Worm (Caenorhabditis elegans) whole organism, L1 larva: ENCODE data around the gene F55B11.7.

Experiments used
- C04F5.9 ChIP-seq: sonication (generic microtip); optimal IDR thresholded peaks from 2 replicates; lab custom pipeline; 2016; ENCODE audit warnings: missing genetic modification characterization, missing compliant biosample characterization
- C34B4.2 ChIP-seq: sonication (generic microtip); optimal IDR thresholded peaks from 2 replicates; lab custom pipeline; 2017; ENCODE audit warnings: mild to moderate bottlenecking, missing genetic modification characterization, missing compliant biosample characterization
- aha-1 ChIP-seq: fragments of 150-350 bp; optimal IDR thresholded peaks from 2 replicates; lab custom pipeline; 2014; ENCODE audit warnings: missing biosample characterization, missing genetic modification characterization
- aly-2 ChIP-seq: fragments of 150-350 bp; optimal IDR thresholded peaks from 2 replicates; lab custom pipeline; 2014; ENCODE audit warnings: missing biosample characterization, missing genetic modification characterization
- ama-1 ChIP-seq: fragments of 150-350 bp; optimal IDR thresholded peaks from 2 replicates; lab custom pipeline; 2014
- blmp-1 ChIP-seq: fragments of 150-350 bp; optimal IDR thresholded peaks from 2 replicates; lab custom pipeline; 2014; ENCODE audit warnings: missing biosample characterization, missing genetic modification characterization
- ceh-63 ChIP-seq: fragments of 200-800 bp; sonication (Bioruptor generic); optimal IDR thresholded peaks from 2 replicates; lab custom pipeline; 2018; ENCODE audit warnings: mild to moderate bottlenecking, missing genetic modification characterization, missing compliant biosample characterization
- ceh-82 ChIP-seq, 3 experiments: fragments of 150-350 bp in 1 of 3; sonication (generic microtip) in 2 of 3; optimal IDR thresholded peaks; 2 replicates each; lab custom pipeline; 2014 to 2017; ENCODE audit warnings: missing biosample characterization in 3 of 3, missing genetic modification characterization in 3 of 3
- dsc-1 ChIP-seq: sonication (generic microtip); optimal IDR thresholded peaks from 2 replicates; lab custom pipeline; 2016; ENCODE audit warnings: mild to moderate bottlenecking, missing genetic modification characterization, missing compliant biosample characterization
- efl-3 ChIP-seq: fragments of 200-800 bp; sonication (Bioruptor generic); optimal IDR thresholded peaks from 2 replicates; lab custom pipeline; 2018; ENCODE audit warnings: mild to moderate bottlenecking, missing genetic modification characterization, missing compliant biosample characterization
- egl-27 ChIP-seq, 2 experiments: fragments of 150-350 bp in 1 of 2; sonication (generic microtip); optimal IDR thresholded peaks; 3 replicates each; lab custom pipeline; 2017 to 2018; ENCODE audit warnings: missing biosample characterization in 2 of 2, missing genetic modification characterization in 2 of 2, missing genetic modification reagents in 2 of 2
- elt-2 ChIP-seq: sonication (generic microtip); optimal IDR thresholded peaks from 2 replicates; lab custom pipeline; 2016; ENCODE audit warnings: missing genetic modification characterization, mild to moderate bottlenecking, inconsistent platforms, missing compliant biosample characterization, missing genetic modification reagents
- elt-3 ChIP-seq, 6 experiments: fragments of 150-350 bp in 1 of 6; sonication (generic microtip); optimal IDR thresholded peaks; 2 replicates each; lab custom pipeline; 2017 to 2018; ENCODE audit warnings: missing biosample characterization in 6 of 6, missing genetic modification characterization in 6 of 6, inconsistent platforms in 1 of 6
- ets-5 ChIP-seq: fragments of 200-800 bp; sonication (Bioruptor generic); IDR thresholded peaks from 2 replicates; pipeline ENCODE4 v1.3.6; 2022; ENCODE audit warnings: missing genetic modification characterization, missing compliant biosample characterization
- fkh-10 ChIP-seq: sonication (generic microtip); optimal IDR thresholded peaks from 2 replicates; lab custom pipeline; 2017; ENCODE audit warnings: missing biosample characterization, missing genetic modification reagents, missing genetic modification characterization
- hlh-17 ChIP-seq: fragments of 200-800 bp; sonication (Bioruptor generic); optimal IDR thresholded peaks from 2 replicates; lab custom pipeline; 2018; ENCODE audit warnings: missing genetic modification characterization, mild to moderate bottlenecking, missing compliant biosample characterization, moderate library complexity, borderline replicate concordance
- jun-1 ChIP-seq: fragments of 150-350 bp; optimal IDR thresholded peaks from 2 replicates; lab custom pipeline; 2014; ENCODE audit warnings: missing biosample characterization, missing genetic modification reagents, missing genetic modification characterization
- lin-14 ChIP-seq: fragments of 200-800 bp; sonication (Bioruptor generic); optimal IDR thresholded peaks from 2 replicates; lab custom pipeline; 2018; ENCODE audit warnings: mild to moderate bottlenecking, missing genetic modification characterization, moderate library complexity, missing compliant biosample characterization
- lin-15B ChIP-seq: fragments of 150-350 bp; sonication (generic microtip); optimal IDR thresholded peaks from 3 replicates; lab custom pipeline; 2014; ENCODE audit warnings: missing biosample characterization, missing genetic modification characterization
- lin-35 ChIP-seq, 2 experiments: fragments of 150-350 bp; optimal IDR thresholded peaks; 2 replicates each; lab custom pipeline; 2014; ENCODE audit warnings: missing biosample characterization in 2 of 2, missing genetic modification characterization in 2 of 2, missing genetic modification reagents in 2 of 2
- lir-3 ChIP-seq: sonication (generic microtip); optimal IDR thresholded peaks from 2 replicates; lab custom pipeline; 2016; ENCODE audit warnings: mild to moderate bottlenecking, missing genetic modification characterization, moderate library complexity, missing compliant biosample characterization; ENCODE audit not compliant: poor library complexity
- lsy-2 ChIP-seq, 2 experiments: fragments of 150-350 bp; optimal IDR thresholded peaks; 2 replicates each; lab custom pipeline; 2014; ENCODE audit warnings: missing biosample characterization in 2 of 2, missing genetic modification characterization in 2 of 2
- mab-9 ChIP-seq: fragments of 200-800 bp; sonication (Bioruptor generic); IDR thresholded peaks from 2 replicates; pipeline ENCODE4 v1.3.6; 2022; ENCODE audit warnings: missing genetic modification reagents, missing genetic modification characterization, missing compliant biosample characterization
- mdl-1 ChIP-seq, 2 experiments: fragments of 150-350 bp; optimal IDR thresholded peaks; 2 replicates each; lab custom pipeline; 2014 to 2017; ENCODE audit warnings: missing biosample characterization in 2 of 2, missing genetic modification characterization in 2 of 2, inconsistent platforms in 1 of 2
- mef-2 ChIP-seq: fragments of 150-350 bp; optimal IDR thresholded peaks from 2 replicates; lab custom pipeline; 2014; ENCODE audit warnings: missing biosample characterization, missing genetic modification characterization
- mep-1 ChIP-seq: fragments of 150-350 bp; optimal IDR thresholded peaks from 2 replicates; lab custom pipeline; 2014; ENCODE audit warnings: missing biosample characterization, missing genetic modification characterization
- nhr-11 ChIP-seq: fragments of 150-350 bp; optimal IDR thresholded peaks from 2 replicates; lab custom pipeline; 2014; ENCODE audit warnings: missing biosample characterization, missing genetic modification characterization
- nhr-19 ChIP-seq: fragments of 200-800 bp; sonication (Bioruptor generic); conservative IDR thresholded peaks from 2 replicates; pipeline ENCODE4 v1.3.6; 2022; ENCODE audit warnings: missing genetic modification characterization, missing compliant biosample characterization
- nhr-20 ChIP-seq: sonication (generic microtip); optimal IDR thresholded peaks from 2 replicates; lab custom pipeline; 2016; ENCODE audit warnings: mild to moderate bottlenecking, missing genetic modification characterization, missing compliant biosample characterization
- nhr-28 ChIP-seq: fragments of 150-350 bp; optimal IDR thresholded peaks from 2 replicates; lab custom pipeline; 2014; ENCODE audit warnings: missing biosample characterization, missing genetic modification characterization
- nhr-76 ChIP-seq: sonication (generic microtip); optimal IDR thresholded peaks from 2 replicates; lab custom pipeline; 2017; ENCODE audit warnings: missing biosample characterization, missing genetic modification characterization
- nhr-77 ChIP-seq: fragments of 150-350 bp; optimal IDR thresholded peaks from 2 replicates; lab custom pipeline; 2014; ENCODE audit warnings: missing biosample characterization, missing genetic modification characterization
- nhr-90 ChIP-seq: sonication (generic microtip); optimal IDR thresholded peaks from 2 replicates; lab custom pipeline; 2016; ENCODE audit warnings: mild to moderate bottlenecking, missing genetic modification characterization, missing compliant biosample characterization; ENCODE audit not compliant: poor library complexity
- pax-3 ChIP-seq: fragments of 200-800 bp; sonication (Bioruptor generic); optimal IDR thresholded peaks from 2 replicates; lab custom pipeline; 2018; ENCODE audit warnings: mild to moderate bottlenecking, missing genetic modification characterization, moderate library complexity, missing compliant biosample characterization
- rnt-1 ChIP-seq: sonication (generic microtip); optimal IDR thresholded peaks from 2 replicates; lab custom pipeline; 2016; ENCODE audit warnings: mild to moderate bottlenecking, missing genetic modification characterization, moderate library complexity, missing compliant biosample characterization
- skn-1 ChIP-seq: fragments of 150-350 bp; optimal IDR thresholded peaks from 2 replicates; lab custom pipeline; 2014; ENCODE audit warnings: missing biosample characterization, missing genetic modification characterization
- snpc-4 ChIP-seq: fragments of 150-350 bp; optimal IDR thresholded peaks from 2 replicates; lab custom pipeline; 2014; ENCODE audit warnings: missing biosample characterization, missing genetic modification characterization
- snu-23 ChIP-seq: sonication (generic microtip); optimal IDR thresholded peaks from 2 replicates; lab custom pipeline; 2016; ENCODE audit warnings: missing genetic modification characterization, missing compliant biosample characterization
- sox-4 ChIP-seq: sonication (generic microtip); optimal IDR thresholded peaks from 2 replicates; lab custom pipeline; 2016; ENCODE audit warnings: missing genetic modification characterization, missing compliant biosample characterization
- sptf-1 ChIP-seq: fragments of 150-350 bp; optimal IDR thresholded peaks from 2 replicates; lab custom pipeline; 2014; ENCODE audit warnings: missing biosample characterization, missing genetic modification characterization
- sup-37 ChIP-seq: fragments of 200-800 bp; sonication (Bioruptor generic); optimal IDR thresholded peaks from 2 replicates; lab custom pipeline; 2018; ENCODE audit warnings: mild to moderate bottlenecking, missing genetic modification characterization, missing compliant biosample characterization
- swsn-7 ChIP-seq: sonication (generic microtip); optimal IDR thresholded peaks from 2 replicates; lab custom pipeline; 2016; ENCODE audit warnings: missing genetic modification characterization, missing compliant biosample characterization
- tbx-2 ChIP-seq: sonication (generic microtip); optimal IDR thresholded peaks from 2 replicates; lab custom pipeline; 2016; ENCODE audit warnings: missing genetic modification characterization, missing compliant biosample characterization
- tlp-1 ChIP-seq: fragments of 150-350 bp; optimal IDR thresholded peaks from 2 replicates; lab custom pipeline; 2014; ENCODE audit warnings: missing biosample characterization, missing genetic modification characterization
- unc-130 ChIP-seq: fragments of 150-350 bp; optimal IDR thresholded peaks from 2 replicates; lab custom pipeline; 2017; ENCODE audit warnings: missing biosample characterization, missing genetic modification characterization, inconsistent platforms
- unc-30 ChIP-seq: sonication (generic microtip); optimal IDR thresholded peaks from 2 replicates; lab custom pipeline; 2017; ENCODE audit warnings: missing biosample characterization, missing genetic modification characterization
- unc-62 ChIP-seq: fragments of 150-350 bp; optimal IDR thresholded peaks from 2 replicates; lab custom pipeline; 2014; ENCODE audit warnings: missing biosample characterization, missing genetic modification reagents, missing genetic modification characterization
- unc-86 ChIP-seq: sonication (generic microtip); optimal IDR thresholded peaks from 2 replicates; lab custom pipeline; 2016; ENCODE audit warnings: missing genetic modification characterization, missing compliant biosample characterization
- xbp-1 ChIP-seq: sonication (generic microtip); optimal IDR thresholded peaks from 2 replicates; lab custom pipeline; 2016; ENCODE audit warnings: missing genetic modification characterization, missing compliant biosample characterization
- zag-1 ChIP-seq: fragments of 150-350 bp; optimal IDR thresholded peaks from 2 replicates; lab custom pipeline; 2014; ENCODE audit warnings: missing biosample characterization, missing genetic modification characterization
- ztf-4 ChIP-seq: fragments of 150-350 bp; optimal IDR thresholded peaks from 2 replicates; lab custom pipeline; 2014; ENCODE audit warnings: missing biosample characterization, missing genetic modification characterization

F55B11.7 gene

DNA sequence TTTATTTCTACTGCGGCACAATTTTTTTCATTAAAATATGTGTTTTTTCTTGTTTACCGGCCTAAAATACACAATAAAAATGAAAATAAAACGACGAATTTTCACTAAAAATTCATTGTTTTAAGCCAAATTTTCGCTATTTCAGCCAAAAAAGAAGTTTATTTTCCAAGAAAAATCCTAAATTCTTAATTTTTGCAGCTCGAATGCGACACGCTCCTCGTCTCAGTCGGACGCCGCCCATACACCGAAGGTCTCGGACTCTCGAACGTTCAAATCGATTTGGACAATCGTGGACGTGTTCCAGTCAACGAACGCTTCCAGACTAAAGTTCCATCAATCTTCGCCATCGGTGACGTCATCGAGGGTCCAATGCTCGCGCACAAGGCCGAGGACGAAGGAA, 44.2 kb upstream of the F55B11.7 start:
- TF ChIP-seq dsc-1 (no peak), fkh-10 (GFP tag; lab: Kevin White, UChicago) (no peak), sup-37 (GFP tag; lab: Kevin White, UChicago) (no peak)

DNA sequence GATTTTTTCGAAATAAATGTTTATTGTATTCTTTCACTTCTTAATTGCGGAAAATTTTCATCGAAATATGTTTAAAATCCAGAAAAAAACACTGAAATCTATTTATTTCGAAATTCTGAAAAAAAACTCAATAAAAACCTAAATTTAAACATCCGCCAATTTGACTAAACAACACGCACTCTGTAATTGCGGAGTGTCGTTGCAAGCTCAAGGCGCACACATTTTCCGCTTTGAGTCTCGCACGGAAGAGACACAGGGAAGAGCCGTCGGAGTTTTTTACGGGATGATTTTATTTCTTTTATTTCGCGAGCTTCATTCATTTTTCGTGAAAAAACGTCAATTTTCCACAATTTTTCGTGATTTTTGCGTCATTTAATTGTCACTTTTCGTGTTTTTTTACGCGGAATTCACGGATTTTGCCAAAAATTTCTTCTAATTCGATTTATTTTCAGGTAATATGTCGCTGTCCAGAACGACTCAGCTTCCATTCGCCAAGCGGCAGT, 42.3 kb upstream of the F55B11.7 start, which contains the start of gene dld-1:
TSS of gene dld-1 (plus strand) at position 453 of the 503 bp plus-strand sequence.
- TF ChIP-seq xbp-1 (peak; percentile 97), hlh-17 (GFP tag; lab: Kevin White, UChicago) (no peak), unc-62 (GFP tag; lab: Kevin White, UChicago) (no peak), lin-35 (GFP tag; optimal IDR thresholded peaks at IDR 0.05; lab: Kevin White, UChicago) (peak; percentile 100), unc-86 (tag; lab: Kevin White, UChicago) (peak; percentile 98), mdl-1 (tag; optimal IDR thresholded peaks at IDR 0.05; lab: Kevin White, UChicago) (peak in 1 of 2 experiments; percentile 94), C34B4.2 (tag; lab: Kevin White, UChicago) (peak; percentile 58), sox-4 (peak; percentile 84), jun-1 (tag; lab: Kevin White, UChicago) (peak; percentile 96), ceh-82 (tag; optimal IDR thresholded peaks at IDR 0.05; lab: Kevin White, UChicago) (peak; percentile 97 to 99 (median 98)), efl-3 (no peak), elt-3 (tag; optimal IDR thresholded peaks at IDR 0.05; lab: Kevin White, UChicago) (peak in 4 of 6 experiments; percentile 47 to 99 (median 92)), blmp-1 (tag; lab: Kevin White, UChicago) (peak; percentile 87), nhr-11 (tag; lab: Kevin White, UChicago) (peak; percentile 94), dsc-1 (peak; percentile 97), zag-1 (tag; lab: Kevin White, UChicago) (peak; percentile 98), nhr-76 (tag; lab: Kevin White, UChicago) (no peak), tlp-1 (tag; lab: Kevin White, UChicago) (no peak), nhr-20 (tag; lab: Kevin White, UChicago) (peak; percentile 98), ets-5 (GFP tag; lab: Robert Waterston, UW) (no peak), ztf-4 (peak; percentile 90), egl-27 (tag; optimal IDR thresholded peaks at IDR 0.05; lab: Kevin White, UChicago) (peak; percentile 67 to 87), lir-3 (tag; lab: Kevin White, UChicago) (peak; percentile 89), pax-3 (peak; percentile 89), snpc-4 (tag; lab: Kevin White, UChicago) (peak; percentile 91), lsy-2 (tag; optimal IDR thresholded peaks at IDR 0.05; lab: Kevin White, UChicago) (peak; percentile 98), elt-2 (tag; lab: Kevin White, UChicago) (peak; percentile 75), mab-9 (no peak; the same call in none of the 2 replicates), unc-130 (tag; lab: Kevin White, UChicago) (peak; percentile 97), mef-2 (tag; lab: Kevin White, UChicago) (peak; percentile 87), nhr-28 (peak; percentile 45), C04F5.9 (tag; lab: Kevin White, UChicago) (peak; percentile 87), lin-15B (tag; lab: Kevin White, UChicago) (peak; percentile 98), ceh-63 (GFP tag; lab: Kevin White, UChicago) (no peak), swsn-7 (tag; lab: Kevin White, UChicago) (peak; percentile 97), tbx-2 (peak; percentile 97), sptf-1 (tag; lab: Kevin White, UChicago) (no peak), nhr-77 (tag; lab: Kevin White, UChicago) (peak; percentile 96), snu-23 (GFP tag; lab: Kevin White, UChicago) (peak; percentile 99), aly-2 (tag; lab: Kevin White, UChicago) (peak; percentile 97), ama-1 (peak; percentile 68), aha-1 (peak; percentile 82), nhr-19 (GFP tag; lab: Robert Waterston, UW) (peak; percentile 96), lin-14 (GFP tag; lab: Kevin White, UChicago) (peak; percentile 97), skn-1 (tag; lab: Kevin White, UChicago) (peak; percentile 98), unc-30 (tag; lab: Kevin White, UChicago) (peak; percentile 86), rnt-1 (tag; lab: Kevin White, UChicago) (peak; percentile 96), mep-1 (tag; lab: Kevin White, UChicago) (peak; percentile 97), nhr-90 (tag; lab: Kevin White, UChicago) (peak; percentile 97)
